Worm (Caenorhabditis elegans): Measurements from ENCODE around the gene dyf-19.

ce11 chrV:19629973-19630372 lies 5.1 kb downstream of the dyf-19 start:
- TF ChIP-seq him-1 (tag; optimal IDR thresholded peaks at IDR 0.05) (no peak), W03F9.2 (tag; optimal IDR thresholded peaks at IDR 0.05) (no peak), dao-5 (tag; optimal IDR thresholded peaks at IDR 0.05) (no peak)
